Fruit fly (Drosophila melanogaster) Kc167 (cell line): ENCODE measurements around the gene CG3630.

Source experiments
- Sin3A ChIP-seq: fragments of >200 bp; optimal IDR thresholded peaks from 2 replicates; lab custom pipeline; 2018; ENCODE audit warnings: missing external identifiers
- ttk ChIP-seq: sonication (Bioruptor generic); optimal IDR thresholded peaks from 2 replicates; lab custom pipeline; 2017; ENCODE audit warnings: missing external identifiers

DNA sequence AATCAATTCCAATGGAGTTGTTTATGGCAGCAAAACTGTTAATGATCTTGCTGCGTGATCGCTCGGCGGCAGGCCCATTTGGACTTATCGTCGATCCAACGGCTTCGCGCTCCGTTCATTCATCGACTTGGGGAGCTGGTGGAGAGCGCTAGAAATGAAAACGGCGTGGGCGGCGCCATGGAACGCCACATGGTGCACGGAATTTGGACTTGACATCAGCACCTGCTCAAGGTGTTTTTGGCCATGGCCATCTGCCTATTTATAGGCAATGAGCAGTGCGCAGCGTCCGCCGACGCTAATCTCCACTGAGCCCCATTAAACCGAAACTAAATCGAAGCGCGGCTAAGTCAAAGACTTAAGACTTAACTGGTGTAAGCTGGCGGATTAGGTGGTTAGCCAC is 56.5 kb downstream of the CG3630 start:
- TF ChIP-seq ttk (lab: Kevin White, UChicago), result no peak
- TF ChIP-seq Sin3A (lab: Kevin White, UChicago), result no peak
